Fruit fly (Drosophila melanogaster) whole organism, embryonic: ENCODE results near the gene CG32182.

Experiments
- Ada2b ChIP-seq: fragments of 200-800 bp; sonication (Bioruptor generic); IDR thresholded peaks from 2 replicates; pipeline ENCODE4 v1.3.6; 2022; ENCODE audit warnings: missing biosample characterization, missing genetic modification characterization
- Antp ChIP-seq: fragments of 200-800 bp; sonication (Bioruptor generic); optimal IDR thresholded peaks from 3 replicates; lab custom pipeline; 2016; ENCODE audit warnings: missing biosample characterization, missing genetic modification characterization
- Atf-2 ChIP-seq: fragments of 200-800 bp; sonication (Bioruptor generic); optimal IDR thresholded peaks from 2 replicates; lab custom pipeline; 2016; ENCODE audit warnings: missing biosample characterization, missing genetic modification characterization
- BtbVII ChIP-seq: fragments of 200-800 bp; sonication (Bioruptor generic); optimal IDR thresholded peaks from 3 replicates; lab custom pipeline; 2017; ENCODE audit warnings: missing biosample characterization, mild to moderate bottlenecking, missing genetic modification characterization
- C15 ChIP-seq: fragments of 200-800 bp; sonication (Bioruptor generic); IDR thresholded peaks from 3 replicates; pipeline ENCODE4 v1.3.6; 2022; ENCODE audit warnings: missing biosample characterization, missing genetic modification characterization
- CG10654 ChIP-seq: fragments of 200-800 bp; sonication (Bioruptor generic); optimal IDR thresholded peaks from 2 replicates; lab custom pipeline; 2016; ENCODE audit warnings: missing biosample characterization, missing genetic modification characterization
- CG11696 ChIP-seq: fragments of 200-800 bp; sonication (Bioruptor generic); IDR thresholded peaks from 2 replicates; pipeline ENCODE4 v1.3.6; 2022; ENCODE audit warnings: missing biosample characterization, missing genetic modification characterization
- CG12219 ChIP-seq: fragments of 200-800 bp; sonication (Bioruptor generic); optimal IDR thresholded peaks from 3 replicates; lab custom pipeline; 2018; ENCODE audit warnings: missing biosample characterization, mild to moderate bottlenecking, missing genetic modification characterization
- CG12744 ChIP-seq: fragments of 200-800 bp; sonication (Bioruptor generic); optimal IDR thresholded peaks from 2 replicates; lab custom pipeline; 2016; ENCODE audit warnings: missing biosample characterization, missing genetic modification characterization
- CG14050 ChIP-seq: fragments of 200-800 bp; sonication (Bioruptor generic); IDR thresholded peaks from 3 replicates; pipeline ENCODE4 v1.3.6; 2022; ENCODE audit warnings: missing biosample characterization, missing genetic modification characterization
- CG14441 ChIP-seq: fragments of 200-800 bp; sonication (Bioruptor generic); IDR thresholded peaks from 2 replicates; pipeline ENCODE4 v1.3.6; 2022; ENCODE audit warnings: missing biosample characterization, missing genetic modification characterization
- CG15269 ChIP-seq: fragments of 200-800 bp; sonication (Bioruptor generic); optimal IDR thresholded peaks from 2 replicates; lab custom pipeline; 2018; ENCODE audit warnings: missing biosample characterization, mild to moderate bottlenecking, missing genetic modification characterization, moderate library complexity
- CG1602 ChIP-seq: fragments of 200-800 bp; sonication (Bioruptor generic); optimal IDR thresholded peaks from 3 replicates; lab custom pipeline; 2016; ENCODE audit warnings: missing biosample characterization, missing genetic modification characterization
- CG16779 ChIP-seq: fragments of 200-800 bp; sonication (Bioruptor generic); IDR thresholded peaks from 2 replicates; pipeline ENCODE4 v1.3.6; 2022; ENCODE audit warnings: missing biosample characterization, missing genetic modification characterization
- CG17359 ChIP-seq: fragments of 200-800 bp; sonication (Bioruptor generic); optimal IDR thresholded peaks from 3 replicates; lab custom pipeline; 2018; ENCODE audit warnings: missing biosample characterization, mild to moderate bottlenecking, missing genetic modification characterization, moderate library complexity
- CG18011 ChIP-seq: fragments of 200-800 bp; sonication (Bioruptor generic); optimal IDR thresholded peaks from 2 replicates; lab custom pipeline; 2017; ENCODE audit warnings: missing biosample characterization, missing genetic modification characterization, mild to moderate bottlenecking, moderate library complexity, missing genotype
- CG18262 ChIP-seq: fragments of 200-800 bp; optimal IDR thresholded peaks from 3 replicates; lab custom pipeline; 2019; ENCODE audit warnings: missing biosample characterization, mild to moderate bottlenecking, missing genetic modification characterization, moderate library complexity
- CG18764 ChIP-seq: fragments of 200-800 bp; sonication (Bioruptor generic); optimal IDR thresholded peaks from 3 replicates; lab custom pipeline; 2016; ENCODE audit warnings: missing biosample characterization, missing genetic modification characterization
- CG2678 ChIP-seq: fragments of 200-800 bp; sonication (Bioruptor generic); optimal IDR thresholded peaks from 3 replicates; lab custom pipeline; 2019; ENCODE audit warnings: missing biosample characterization, mild to moderate bottlenecking, missing genetic modification characterization, moderate library complexity
- CG2889 ChIP-seq: fragments of 200-800 bp; sonication (Bioruptor generic); IDR thresholded peaks from 3 replicates; pipeline ENCODE4 v1.3.6; 2022; ENCODE audit warnings: missing biosample characterization, missing genetic modification characterization
- CG3281 ChIP-seq: fragments of 200-800 bp; sonication (Bioruptor generic); optimal IDR thresholded peaks from 3 replicates; lab custom pipeline; 2017; ENCODE audit warnings: missing biosample characterization, mild to moderate bottlenecking, missing genetic modification characterization
- CG34224 ChIP-seq: fragments of 200-800 bp; sonication (Bioruptor generic); IDR thresholded peaks from 3 replicates; pipeline ENCODE4 v1.3.6; 2022; ENCODE audit warnings: missing biosample characterization, missing genetic modification characterization; ENCODE audit not compliant: partially characterized antibody
- CG3726 ChIP-seq: fragments of 200-800 bp; sonication (Bioruptor generic); IDR thresholded peaks from 3 replicates; pipeline ENCODE4, ENCODE4 v1.3.6; 2022; ENCODE audit warnings: missing biosample characterization, missing genetic modification characterization
- CG5245 ChIP-seq: fragments of 200-800 bp; sonication (Bioruptor generic); optimal IDR thresholded peaks from 3 replicates; lab custom pipeline; 2016; ENCODE audit warnings: missing biosample characterization, missing genetic modification characterization
- CG7271 ChIP-seq: fragments of 200-800 bp; sonication (Bioruptor generic); optimal IDR thresholded peaks from 2 replicates; lab custom pipeline; 2018; ENCODE audit warnings: missing biosample characterization, mild to moderate bottlenecking, missing genetic modification characterization, moderate library complexity
- CG7928 ChIP-seq: fragments of 200-800 bp; sonication (Bioruptor generic); optimal IDR thresholded peaks from 2 replicates; lab custom pipeline; 2017; ENCODE audit warnings: missing biosample characterization, mild to moderate bottlenecking, missing genetic modification characterization
- CG8281 ChIP-seq: fragments of 200-800 bp; sonication (Bioruptor generic); optimal IDR thresholded peaks from 2 replicates; lab custom pipeline; 2018; ENCODE audit warnings: missing biosample characterization, mild to moderate bottlenecking, missing genetic modification characterization, moderate library complexity
- CG8290 ChIP-seq, 3 experiments: fragments of 200-800 bp; sonication (Bioruptor generic); optimal IDR thresholded peaks; 2 replicates each; lab custom pipeline; 2016 to 2019; ENCODE audit warnings: missing biosample characterization in 3 of 3, missing genetic modification characterization in 3 of 3, mild to moderate bottlenecking in 2 of 3, moderate library complexity in 1 of 3
- CG8478 ChIP-seq: fragments of >200 bp; optimal IDR thresholded peaks from 2 replicates; lab custom pipeline; 2018
- HmgZ ChIP-seq: fragments of 200-800 bp; sonication (Bioruptor generic); optimal IDR thresholded peaks from 2 replicates; lab custom pipeline; 2018; ENCODE audit warnings: missing biosample characterization, mild to moderate bottlenecking, missing genetic modification characterization
- Nf-YA ChIP-seq: fragments of 200-800 bp; sonication (Bioruptor generic); IDR thresholded peaks from 2 replicates; pipeline ENCODE4 v1.3.6; 2022; ENCODE audit warnings: missing biosample characterization, missing genetic modification characterization
- Optix ChIP-seq: fragments of 200-800 bp; sonication (Bioruptor generic); IDR thresholded peaks from 3 replicates; pipeline ENCODE4 v1.3.6; 2022; ENCODE audit warnings: missing biosample characterization, missing genetic modification characterization
- ato ChIP-seq: fragments of 200-800 bp; sonication (Bioruptor generic); IDR thresholded peaks from 2 replicates; pipeline ENCODE4 v1.3.6; 2022; ENCODE audit warnings: missing biosample characterization, missing genetic modification characterization; ENCODE audit not compliant: partially characterized antibody
- bbx ChIP-seq: fragments of 200-800 bp; sonication (Bioruptor generic); IDR thresholded peaks from 2 replicates; pipeline ENCODE4 v1.3.6; 2022; ENCODE audit warnings: missing biosample characterization, missing genetic modification characterization; ENCODE audit not compliant: partially characterized antibody
- crol ChIP-seq: fragments of 200-800 bp; sonication (Bioruptor generic); IDR thresholded peaks from 2 replicates; pipeline ENCODE4 v1.3.6; 2022; ENCODE audit warnings: missing biosample characterization, missing genetic modification characterization
- dimm ChIP-seq: fragments of 200-800 bp; sonication (Bioruptor generic); IDR thresholded peaks from 2 replicates; pipeline ENCODE4 v1.3.6; 2022; ENCODE audit warnings: missing biosample characterization, missing genetic modification characterization
- dpn ChIP-seq, 2 experiments: fragments of 200-800 bp; sonication (Bioruptor generic); optimal IDR thresholded peaks; 3 replicates each; lab custom pipeline; 2016; ENCODE audit warnings: missing biosample characterization in 2 of 2, missing genetic modification characterization in 2 of 2
- ems ChIP-seq: fragments of 200-800 bp; sonication (Bioruptor generic); optimal IDR thresholded peaks from 3 replicates; lab custom pipeline; 2016; ENCODE audit warnings: missing biosample characterization, missing genetic modification characterization
- fd64A ChIP-seq: fragments of 200-800 bp; sonication (Bioruptor generic); optimal IDR thresholded peaks from 3 replicates; lab custom pipeline; 2018; ENCODE audit warnings: missing biosample characterization, mild to moderate bottlenecking, missing genetic modification characterization
- gem ChIP-seq: fragments of 200-800 bp; sonication (Bioruptor generic); optimal IDR thresholded peaks from 2 replicates; lab custom pipeline; 2019; ENCODE audit warnings: missing biosample characterization, mild to moderate bottlenecking, missing genetic modification characterization, moderate library complexity
- gt ChIP-seq: fragments of 200-800 bp; sonication (Bioruptor generic); IDR thresholded peaks from 2 replicates; pipeline ENCODE4 v1.3.6; 2022; ENCODE audit warnings: missing biosample characterization, missing genetic modification characterization
- h ChIP-seq: fragments of >200 bp; optimal IDR thresholded peaks from 2 replicates; lab custom pipeline; 2017
- hb ChIP-seq: fragments of 200-800 bp; sonication (Bioruptor generic); IDR thresholded peaks from 3 replicates; pipeline ENCODE4 v1.3.6; 2022; ENCODE audit warnings: missing biosample characterization, missing genetic modification characterization; ENCODE audit not compliant: partially characterized antibody
- hbn ChIP-seq: fragments of 200-800 bp; sonication (Bioruptor generic); IDR thresholded peaks from 2 replicates; pipeline ENCODE4 v1.3.6; 2022; ENCODE audit warnings: missing biosample characterization, missing genetic modification characterization; ENCODE audit not compliant: partially characterized antibody
- nau ChIP-seq: fragments of 200-800 bp; sonication (Bioruptor generic); optimal IDR thresholded peaks from 3 replicates; lab custom pipeline; 2017; ENCODE audit warnings: missing biosample characterization, mild to moderate bottlenecking, missing genetic modification characterization, missing genetic modification reagents
- nerfin-2 ChIP-seq: fragments of 200-800 bp; sonication (Bioruptor generic); IDR thresholded peaks from 2 replicates; pipeline ENCODE4 v1.3.6; 2022; ENCODE audit warnings: missing biosample characterization, missing genetic modification characterization; ENCODE audit not compliant: partially characterized antibody
- odd ChIP-seq: fragments of 200-800 bp; sonication (Bioruptor generic); optimal IDR thresholded peaks from 2 replicates; lab custom pipeline; 2017; ENCODE audit warnings: missing biosample characterization, mild to moderate bottlenecking, missing genetic modification characterization
- phol ChIP-seq: fragments of 200-800 bp; sonication (Bioruptor generic); optimal IDR thresholded peaks from 3 replicates; lab custom pipeline; 2018; ENCODE audit warnings: missing biosample characterization, mild to moderate bottlenecking, missing genetic modification characterization, moderate library complexity
- row ChIP-seq: fragments of 200-800 bp; sonication (Bioruptor generic); IDR thresholded peaks from 3 replicates; pipeline ENCODE4 v1.3.6; 2022; ENCODE audit warnings: missing biosample characterization, missing genetic modification characterization
- salm ChIP-seq: fragments of 200-800 bp; sonication (Bioruptor generic); optimal IDR thresholded peaks from 2 replicates; lab custom pipeline; 2018; ENCODE audit warnings: missing biosample characterization, mild to moderate bottlenecking, missing genetic modification characterization
- sim ChIP-seq: fragments of 200-800 bp; sonication (Bioruptor generic); IDR thresholded peaks from 2 replicates; pipeline ENCODE4 v1.3.6; 2022; ENCODE audit warnings: missing biosample characterization, missing genetic modification characterization
- z ChIP-seq: fragments of 200-800 bp; sonication (Bioruptor generic); IDR thresholded peaks from 3 replicates; pipeline ENCODE4 v1.3.6; 2022; ENCODE audit warnings: missing biosample characterization, missing genetic modification characterization

The CG32182 gene

DNA sequence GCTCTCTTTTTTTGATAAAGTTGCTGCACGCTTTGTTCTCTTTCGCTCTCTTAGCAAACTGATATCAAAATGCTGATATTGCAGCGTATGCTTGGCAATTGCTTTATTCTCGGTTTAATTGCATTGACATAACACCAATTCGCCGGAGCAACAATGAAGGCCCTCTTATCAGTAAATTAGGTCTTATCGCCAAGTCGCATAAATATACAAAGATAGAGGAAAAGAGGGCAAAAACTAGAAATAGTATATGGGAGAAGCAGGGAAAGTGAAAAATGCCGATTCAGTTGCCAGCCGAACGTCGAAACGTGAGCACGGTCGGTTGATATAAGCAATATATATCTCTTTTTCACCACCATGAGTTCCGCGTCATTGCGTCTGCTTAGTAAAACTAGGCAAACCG is 17.4 kb upstream of the CG32182 start, which contains the start of gene CG7460 (continued):
- TF ChIP-seq salm = peak; percentile 23
- TF ChIP-seq CG8478 = no peak
- TF ChIP-seq CG2678 (tag; lab: Kevin White, UChicago) = peak; percentile 31
- TF ChIP-seq dpn (GFP tag; optimal IDR thresholded peaks at IDR 0.05; lab: Kevin White, UChicago) = no peak
- TF ChIP-seq CG16779 (GFP tag; lab: Robert Waterston, UW) = no peak
- TF ChIP-seq row (GFP tag; lab: Robert Waterston, UW) = no peak
- no peak for TF ChIP-seq h
- TF ChIP-seq CG5245 (GFP tag; lab: Kevin White, UChicago) = no peak
- TF ChIP-seq odd (GFP tag; lab: Kevin White, UChicago) = peak; percentile 45
- no peak for TF ChIP-seq hbn
- TF ChIP-seq C15 (GFP tag; lab: Robert Waterston, UW) = no peak
- TF ChIP-seq CG10654 = no peak
- no peak for TF ChIP-seq CG18764
- TF ChIP-seq CG7928 (GFP tag; lab: Kevin White, UChicago) = no peak
- peak; percentile 37 for TF ChIP-seq fd64A (GFP tag; lab: Kevin White, UChicago)
- TF ChIP-seq z = 0 out of 3 replicates have a peak, but pooled peaks have one; percentile 13
- TF ChIP-seq crol = no peak
- no peak for TF ChIP-seq CG14050
- no peak for TF ChIP-seq CG3281
- no peak for TF ChIP-seq Atf-2
- TF ChIP-seq Ada2b (GFP tag; lab: Robert Waterston, UW) = no peak
- TF ChIP-seq Antp (GFP tag; lab: Kevin White, UChicago) = no peak
- no peak for TF ChIP-seq nerfin-2
- peak; percentile 34 for TF ChIP-seq CG17359 (tag; lab: Kevin White, UChicago)
- no peak for TF ChIP-seq CG12744 (GFP tag; lab: Kevin White, UChicago)
- TF ChIP-seq CG8290 (GFP tag; optimal IDR thresholded peaks at IDR 0.05; lab: Kevin White, UChicago) = no peak
- TF ChIP-seq CG8290 (tag; optimal IDR thresholded peaks at IDR 0.05; lab: Kevin White, UChicago) = no peak
- peak; percentile 31 for TF ChIP-seq HmgZ (tag; lab: Kevin White, UChicago)
- TF ChIP-seq gem (tag; lab: Kevin White, UChicago) = no peak
- no peak for TF ChIP-seq Optix
- TF ChIP-seq CG7271 (tag; lab: Kevin White, UChicago) = no peak
- TF ChIP-seq phol (tag; lab: Kevin White, UChicago) = no peak
- no peak for TF ChIP-seq bbx (GFP tag; lab: Robert Waterston, UW)
- TF ChIP-seq hb = no peak
- no peak for TF ChIP-seq CG12219 (GFP tag; lab: Kevin White, UChicago)
- no peak for TF ChIP-seq CG3726 (GFP tag; lab: Robert Waterston, UW)
- TF ChIP-seq ems (GFP tag; lab: Kevin White, UChicago) = no peak
- no peak for TF ChIP-seq CG1602 (GFP tag; lab: Kevin White, UChicago)
- no peak for TF ChIP-seq CG2889 (GFP tag; lab: Robert Waterston, UW)
- no peak for TF ChIP-seq CG14441 (GFP tag; lab: Robert Waterston, UW)
- 0 out of 2 replicates have a peak, but pooled peaks have one; percentile 11 for TF ChIP-seq sim (GFP tag; lab: Robert Waterston, UW)
- TF ChIP-seq nau (GFP tag; lab: Kevin White, UChicago) = peak; percentile 22
- no peak for TF ChIP-seq Nf-YA (GFP tag; lab: Robert Waterston, UW)
- 0 out of 3 replicates have a peak, but pooled peaks have one; percentile 22 for TF ChIP-seq CG34224 (GFP tag; lab: Robert Waterston, UW)
- TF ChIP-seq CG8281 (tag; lab: Kevin White, UChicago) = peak; percentile 36
- TF ChIP-seq gt (GFP tag; lab: Robert Waterston, UW) = no peak
- TF ChIP-seq CG11696 (GFP tag; lab: Robert Waterston, UW) = no peak
- no peak for TF ChIP-seq CG18011 (GFP tag; lab: Kevin White, UChicago)
- no peak for TF ChIP-seq CG18262 (tag; lab: Kevin White, UChicago)
- peak; percentile 31 for TF ChIP-seq BtbVII (GFP tag; lab: Kevin White, UChicago)
- peak; percentile 35 for TF ChIP-seq CG15269 (tag; lab: Kevin White, UChicago)
- no peak; the same call in 1 of the 2 replicates for TF ChIP-seq ato (GFP tag; lab: Robert Waterston, UW)
- no peak for TF ChIP-seq dimm (GFP tag; lab: Robert Waterston, UW)
